Worm (Caenorhabditis elegans): Measurements from ENCODE around the gene elb-1.

DNA sequence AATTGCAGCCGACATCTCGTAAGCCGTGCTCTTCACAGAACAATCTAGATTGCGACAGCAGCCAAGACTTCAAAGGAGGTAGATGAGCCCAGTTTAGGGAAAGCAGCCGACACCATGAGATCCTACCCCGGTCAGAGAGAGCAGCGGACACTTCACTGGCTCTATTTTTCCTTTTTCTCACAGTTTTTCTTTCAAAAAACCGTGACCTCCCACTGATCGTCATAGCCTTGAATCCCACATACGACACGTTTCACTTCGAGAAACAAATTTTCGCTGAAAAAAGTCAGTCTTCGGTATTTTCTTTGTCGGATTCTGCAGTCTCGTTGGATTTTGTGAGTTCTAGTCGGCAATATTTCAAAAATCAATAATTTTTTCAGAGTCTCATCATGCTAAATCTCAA lies 12.8 kb upstream of the elb-1 start, which contains the start of gene Y41C4A.21:
- TF ChIP-seq ama-1 (optimal IDR thresholded peaks at IDR 0.05) = no peak
- TF ChIP-seq hmbx-1 (tag; optimal IDR thresholded peaks at IDR 0.05) = no peak
- no peak for TF ChIP-seq B0310.2 (tag; optimal IDR thresholded peaks at IDR 0.05)
- no peak for TF ChIP-seq scrt-1 (GFP tag; IDR thresholded peaks at IDR 0.05)
- TF ChIP-seq ceh-36 (tag; optimal IDR thresholded peaks at IDR 0.05) = no peak
- no peak for TF ChIP-seq pes-1 (GFP tag; IDR thresholded peaks at IDR 0.05)
- TF ChIP-seq tra-4 (tag; optimal IDR thresholded peaks at IDR 0.05) = no peak
- TF ChIP-seq sea-1 (GFP tag; conservative IDR thresholded peaks at IDR 0.05) = no peak
